Worm (Caenorhabditis elegans) whole organism, late embryonic: ENCODE data around the gene T22E5.6.
A peak's percentile ranks its signal among the peaks of the same experiment; 100 is the strongest.

Experiments
- C38D4.7 ChIP-seq: fragments of 200-800 bp; sonication (Bioruptor generic); optimal IDR thresholded peaks from 2 replicates; lab custom pipeline; 2018; ENCODE audit warnings: mild to moderate bottlenecking, missing genetic modification characterization, moderate library complexity, missing compliant biosample characterization
- mec-3 ChIP-seq: sonication (generic microtip); optimal IDR thresholded peaks from 2 replicates; lab custom pipeline; 2016; ENCODE audit warnings: borderline replicate concordance, missing genetic modification characterization, missing compliant biosample characterization
- npax-4 ChIP-seq: sonication (generic microtip); optimal IDR thresholded peaks from 2 replicates; lab custom pipeline; 2016; ENCODE audit warnings: missing genetic modification characterization, missing compliant biosample characterization

ce11 chrX:6371192-6372116 lies 44.8 kb downstream of the T22E5.6 start:
- TF ChIP-seq mec-3 (no peak), C38D4.7 (GFP tag; lab: Kevin White, UChicago) (peak; percentile 65), npax-4 (tag; lab: Kevin White, UChicago) (peak; percentile 12)
